Worm (Caenorhabditis elegans) whole organism, L4/young adult: ENCODE measurements around the gene F36H1.11.

Source experiments
- W03F9.2 ChIP-seq: fragments of 150-350 bp; optimal IDR thresholded peaks from 2 replicates; lab custom pipeline; 2014; ENCODE audit warnings: missing biosample characterization, missing genetic modification characterization
- dao-5 ChIP-seq: sonication (generic microtip); optimal IDR thresholded peaks from 2 replicates; lab custom pipeline; 2016; ENCODE audit warnings: missing genotype, missing genetic modification characterization, moderate library complexity, missing compliant biosample characterization
- him-1 ChIP-seq: sonication (generic microtip); optimal IDR thresholded peaks from 2 replicates; lab custom pipeline; 2016; ENCODE audit warnings: missing genotype, missing genetic modification reagents, missing genetic modification characterization, missing compliant biosample characterization

The F36H1.11 gene

DNA sequence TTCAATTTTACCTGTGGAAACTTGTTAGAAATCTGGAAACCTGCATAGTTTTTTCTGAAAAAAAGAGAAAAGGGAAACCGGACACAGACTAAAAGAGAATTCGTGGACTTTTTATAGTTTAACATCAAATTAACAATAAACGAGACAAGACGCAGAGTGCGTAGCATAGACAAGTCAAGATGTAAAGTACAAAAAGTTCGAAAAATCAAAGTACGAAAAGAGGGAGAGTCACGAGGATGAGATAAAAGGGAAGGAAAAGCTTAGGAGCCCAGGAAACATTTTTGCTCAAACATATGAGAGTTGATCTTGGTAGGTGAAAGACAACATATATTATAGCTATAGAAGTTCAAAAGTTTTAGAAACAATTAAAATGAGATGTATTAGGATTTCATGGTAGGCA is 48.8 kb downstream of the F36H1.11 start, which contains the start of gene M7.12:
Gene M7.12, minus strand, starts transcription at position 188 of the 400 bp plus-strand sequence.
- TF ChIP-seq dao-5 (no peak), W03F9.2 (tag; lab: Kevin White, UChicago) (no peak), him-1 (tag; lab: Kevin White, UChicago) (no peak)
